Worm (Caenorhabditis elegans) whole organism, L3 larva: ENCODE measurements around the gene mct-6.

ENCODE experiments used
- ama-1 ChIP-seq: fragments of 150-350 bp; optimal IDR thresholded peaks from 2 replicates; lab custom pipeline; 2018
- egl-5 ChIP-seq: fragments of 150-350 bp; optimal IDR thresholded peaks from 2 replicates; lab custom pipeline; 2017; ENCODE audit warnings: missing biosample characterization, missing genetic modification reagents, missing genetic modification characterization, inconsistent platforms
- nhr-23 ChIP-seq: fragments of 150-350 bp; optimal IDR thresholded peaks from 2 replicates; lab custom pipeline; 2014; ENCODE audit warnings: missing biosample characterization, missing genetic modification reagents, missing genetic modification characterization
- skn-1 ChIP-seq: fragments of 150-350 bp; optimal IDR thresholded peaks from 2 replicates; lab custom pipeline; 2014; ENCODE audit warnings: missing biosample characterization, missing genetic modification characterization
- tbx-2 ChIP-seq: sonication (generic microtip); optimal IDR thresholded peaks from 2 replicates; lab custom pipeline; 2016; ENCODE audit warnings: mild to moderate bottlenecking, missing genetic modification characterization, missing compliant biosample characterization

ce11 chrX:16798621-16799020 lies 28.3 kb upstream of the mct-6 start:
- no peak for TF ChIP-seq tbx-2 (tag; lab: Kevin White, UChicago)
- TF ChIP-seq skn-1 (tag; lab: Kevin White, UChicago) = no peak
- TF ChIP-seq ama-1 (lab: Kevin White, UChicago) = peak; percentile 39
- TF ChIP-seq egl-5 (tag; lab: Kevin White, UChicago) = no peak
- TF ChIP-seq nhr-23 (tag; lab: Kevin White, UChicago) = no peak
